Worm (Caenorhabditis elegans) whole organism, L3 larva: ENCODE results near the gene srlf-21.

Experiments
- R02D3.7 ChIP-seq: fragments of 150-350 bp; optimal IDR thresholded peaks from 2 replicates; lab custom pipeline; 2014; ENCODE audit warnings: missing biosample characterization, missing genetic modification characterization
- ceh-16 ChIP-seq: sonication (generic microtip); optimal IDR thresholded peaks from 2 replicates; lab custom pipeline; 2017; ENCODE audit warnings: missing biosample characterization, missing genetic modification characterization
- fkh-2 ChIP-seq: fragments of 150-350 bp; optimal IDR thresholded peaks from 2 replicates; lab custom pipeline; 2014; ENCODE audit warnings: missing biosample characterization, missing genetic modification reagents, missing genetic modification characterization
- jun-1 ChIP-seq: fragments of 150-350 bp; optimal IDR thresholded peaks from 2 replicates; lab custom pipeline; 2014; ENCODE audit warnings: missing biosample characterization, missing genetic modification reagents, missing genetic modification characterization
- lin-15B ChIP-seq: fragments of 150-350 bp; optimal IDR thresholded peaks from 2 replicates; lab custom pipeline; 2014; ENCODE audit warnings: missing biosample characterization, missing genetic modification characterization
- lin-39 ChIP-seq: fragments of 150-350 bp; optimal IDR thresholded peaks from 2 replicates; lab custom pipeline; 2018; ENCODE audit warnings: missing biosample characterization, missing genetic modification reagents, missing genetic modification characterization
- mml-1 ChIP-seq: fragments of 150-350 bp; sonication (generic microtip); optimal IDR thresholded peaks from 3 replicates; lab custom pipeline; 2014; ENCODE audit warnings: missing biosample characterization, missing genetic modification characterization
- nhr-76 ChIP-seq: fragments of 150-350 bp; sonication (generic microtip); optimal IDR thresholded peaks from 5 replicates; lab custom pipeline; 2014; ENCODE audit warnings: missing biosample characterization, missing genetic modification characterization
- ztf-4 ChIP-seq: fragments of 150-350 bp; optimal IDR thresholded peaks from 2 replicates; lab custom pipeline; 2014; ENCODE audit warnings: missing biosample characterization, missing genetic modification characterization

ce11 chrV:910588-910987 lies 20.3 kb upstream of the srlf-21 start:
- no peak for TF ChIP-seq nhr-76 (tag; lab: Kevin White, UChicago)
- no peak for TF ChIP-seq ztf-4 (tag; lab: Kevin White, UChicago)
- TF ChIP-seq jun-1 (tag; lab: Kevin White, UChicago), result no peak
- TF ChIP-seq lin-15B (tag; lab: Kevin White, UChicago), result peak; percentile 55
- TF ChIP-seq lin-39 (tag; lab: Kevin White, UChicago), result no peak
- no peak for TF ChIP-seq fkh-2 (tag; lab: Kevin White, UChicago)
- TF ChIP-seq mml-1 (tag; lab: Kevin White, UChicago), result no peak
- TF ChIP-seq R02D3.7 (tag; lab: Kevin White, UChicago), result no peak
- no peak for TF ChIP-seq ceh-16 (tag; lab: Kevin White, UChicago)
